Fruit fly (Drosophila melanogaster): Measurements from ENCODE around the gene obst-H.
A peak's percentile ranks its signal among the peaks of the same experiment; 100 is the strongest.

The obst-H gene

dm6 chr3L:15563058-15563850 lies 34.2 kb upstream of the obst-H start, which contains the start of the genes CG7739 and SCCRO (continued):
- peak; percentile 54 for TF ChIP-seq zen (tag; optimal IDR thresholded peaks at IDR 0.05)
- peak; percentile 50; the same call in 1 of the 2 replicates for TF ChIP-seq bbx (GFP tag; IDR thresholded peaks at IDR 0.05; ENCODE audit: partially characterized antibody)
- no peak for TF ChIP-seq CG31365 (tag; optimal IDR thresholded peaks at IDR 0.05)
- no peak for TF ChIP-seq onecut (GFP tag; IDR thresholded peaks at IDR 0.05)
- TF ChIP-seq ems (GFP tag; optimal IDR thresholded peaks at IDR 0.05), result peak; percentile 52
- no peak for TF ChIP-seq Mrtf (GFP tag; IDR thresholded peaks at IDR 0.05)
- no peak for TF ChIP-seq crc (GFP tag; optimal IDR thresholded peaks at IDR 0.05)
- TF ChIP-seq kay (GFP tag; optimal IDR thresholded peaks at IDR 0.05), result peak; percentile 61
- TF ChIP-seq CG31224 (GFP tag; IDR thresholded peaks at IDR 0.05), result peak; percentile 59
- TF ChIP-seq CG7786 (GFP tag; optimal IDR thresholded peaks at IDR 0.05), result peak; percentile 47
- TF ChIP-seq CG4820 (GFP tag; optimal IDR thresholded peaks at IDR 0.05), result peak; percentile 5
- peak; percentile 77 for TF ChIP-seq HLH3B (GFP tag; IDR thresholded peaks at IDR 0.05)
- TF ChIP-seq CG10959 (GFP tag; IDR thresholded peaks at IDR 0.05), result no peak
- peak; percentile 25 for TF ChIP-seq CG3281 (GFP tag; optimal IDR thresholded peaks at IDR 0.05)
- no peak for TF ChIP-seq CG10431 (GFP tag; optimal IDR thresholded peaks at IDR 0.05)
- TF ChIP-seq salm (tag; optimal IDR thresholded peaks at IDR 0.05), result no peak
- peak; percentile 66 for TF ChIP-seq Sin3A (optimal IDR thresholded peaks at IDR 0.05)
- TF ChIP-seq bsh (GFP tag; optimal IDR thresholded peaks at IDR 0.05), result peak in 1 of 2 experiments; percentile 67
- TF ChIP-seq luna (GFP tag; optimal IDR thresholded peaks at IDR 0.05), result no peak
- TF ChIP-seq Xbp1 (GFP tag; optimal IDR thresholded peaks at IDR 0.05), result peak; percentile 71
- TF ChIP-seq NfI (GFP tag; optimal IDR thresholded peaks at IDR 0.05), result peak; percentile 63
- no peak for TF ChIP-seq Usf (GFP tag; optimal IDR thresholded peaks at IDR 0.05)
- TF ChIP-seq Pdp1 (GFP tag; optimal IDR thresholded peaks at IDR 0.05), result peak in 1 of 2 experiments; percentile 3
- peak; percentile 11 for TF ChIP-seq CG10147 (GFP tag; optimal IDR thresholded peaks at IDR 0.05)
- peak; percentile 76; the same call in 1 of the 2 replicates for TF ChIP-seq CG14014 (GFP tag; IDR thresholded peaks at IDR 0.05)
- no peak for TF ChIP-seq CG13894 (tag; optimal IDR thresholded peaks at IDR 0.05)
- peak; percentile 0 for TF ChIP-seq CG4328 (GFP tag; optimal IDR thresholded peaks at IDR 0.05)
- TF ChIP-seq CG14441 (GFP tag; IDR thresholded peaks at IDR 0.05), result peak; percentile 71
- peak; percentile 53 for TF ChIP-seq CG3847 (GFP tag; IDR thresholded peaks at IDR 0.05)
- TF ChIP-seq sug (tag; optimal IDR thresholded peaks at IDR 0.05), result peak; percentile 17
- peak; percentile 11 for TF ChIP-seq Side (GFP tag; optimal IDR thresholded peaks at IDR 0.05)
- TF ChIP-seq pho (GFP tag; optimal IDR thresholded peaks at IDR 0.05), result peak; percentile 25
- peak; percentile 71 for TF ChIP-seq CG15514 (GFP tag; optimal IDR thresholded peaks at IDR 0.05)
- TF ChIP-seq Bteb2 (GFP tag; optimal IDR thresholded peaks at IDR 0.05), result no peak
- 0 out of 2 replicates have a peak, but pooled peaks have one; percentile 15 for TF ChIP-seq CG14667 (GFP tag; IDR thresholded peaks at IDR 0.05)
- 0 out of 3 replicates have a peak, but pooled peaks have one; percentile 52 for TF ChIP-seq ken (GFP tag; IDR thresholded peaks at IDR 0.05)
- TF ChIP-seq Asciz (GFP tag; optimal IDR thresholded peaks at IDR 0.05), result no peak
- TF ChIP-seq Nf-YB (GFP tag; optimal IDR thresholded peaks at IDR 0.05), result peak; percentile 27
- no peak for TF ChIP-seq run (tag; optimal IDR thresholded peaks at IDR 0.05)
- TF ChIP-seq CG9437 (GFP tag; optimal IDR thresholded peaks at IDR 0.05), result peak; percentile 56
- TF ChIP-seq ap (GFP tag; IDR thresholded peaks at IDR 0.05), result no peak; the same call in 1 of the 2 replicates
- TF ChIP-seq lov (optimal IDR thresholded peaks at IDR 0.05), result no peak
- TF ChIP-seq lov (GFP tag; IDR thresholded peaks at IDR 0.05), result peak; percentile 35; the same call in 1 of the 3 replicates
- TF ChIP-seq CG3726 (GFP tag; IDR thresholded peaks at IDR 0.05), result no peak
- TF ChIP-seq gcm2 (GFP tag; optimal IDR thresholded peaks at IDR 0.05), result no peak
- TF ChIP-seq toy (GFP tag; IDR thresholded peaks at IDR 0.05), result 0 out of 2 replicates have a peak, but pooled peaks have one; percentile 27
- TF ChIP-seq B-H1 (GFP tag; IDR thresholded peaks at IDR 0.05), result peak; percentile 51; the same call in 1 of the 3 replicates
- TF ChIP-seq ac (GFP tag; optimal IDR thresholded peaks at IDR 0.05), result no peak
- TF ChIP-seq Adf1 (GFP tag; IDR thresholded peaks at IDR 0.05), result peak; percentile 47
- peak; percentile 32 for TF ChIP-seq jumu (GFP tag; optimal IDR thresholded peaks at IDR 0.05)

Data from whole organism, embryonic.